Worm (Caenorhabditis elegans) whole organism, L4/young adult: ENCODE measurements around the gene anmt-1.

Experiments used
- W03F9.2 ChIP-seq: fragments of 150-350 bp; optimal IDR thresholded peaks from 2 replicates; lab custom pipeline; 2014; ENCODE audit warnings: missing biosample characterization, missing genetic modification characterization
- dao-5 ChIP-seq: sonication (generic microtip); optimal IDR thresholded peaks from 2 replicates; lab custom pipeline; 2016; ENCODE audit warnings: missing genotype, missing genetic modification characterization, moderate library complexity, missing compliant biosample characterization
- him-1 ChIP-seq: sonication (generic microtip); optimal IDR thresholded peaks from 2 replicates; lab custom pipeline; 2016; ENCODE audit warnings: missing genotype, missing genetic modification reagents, missing genetic modification characterization, missing compliant biosample characterization

DNA sequence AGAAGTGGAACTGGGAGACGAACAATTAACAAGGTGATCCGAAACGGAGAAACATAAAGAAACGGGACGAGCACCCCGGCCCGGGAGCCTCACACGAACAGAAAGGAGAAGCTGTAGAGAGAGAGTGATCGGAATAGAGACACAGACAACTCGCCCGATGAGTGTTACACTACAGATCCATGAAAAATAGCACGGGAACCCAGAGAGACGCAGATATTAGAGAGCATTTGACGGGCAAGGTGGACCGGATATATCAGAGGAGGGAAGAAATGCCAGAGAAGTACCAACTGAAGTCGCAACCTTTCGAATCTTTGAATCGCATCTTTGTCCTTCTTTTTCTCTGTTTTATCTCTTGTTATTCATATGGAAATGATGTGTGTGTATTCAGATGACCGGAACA is at the start of gene anmt-1:
- TF ChIP-seq him-1 (no peak), W03F9.2 (tag; lab: Kevin White, UChicago) (no peak), dao-5 (tag; lab: Kevin White, UChicago) (no peak)
